Worm (Caenorhabditis elegans): Measurements from ENCODE around the gene cnc-11.

Gene cnc-11

DNA sequence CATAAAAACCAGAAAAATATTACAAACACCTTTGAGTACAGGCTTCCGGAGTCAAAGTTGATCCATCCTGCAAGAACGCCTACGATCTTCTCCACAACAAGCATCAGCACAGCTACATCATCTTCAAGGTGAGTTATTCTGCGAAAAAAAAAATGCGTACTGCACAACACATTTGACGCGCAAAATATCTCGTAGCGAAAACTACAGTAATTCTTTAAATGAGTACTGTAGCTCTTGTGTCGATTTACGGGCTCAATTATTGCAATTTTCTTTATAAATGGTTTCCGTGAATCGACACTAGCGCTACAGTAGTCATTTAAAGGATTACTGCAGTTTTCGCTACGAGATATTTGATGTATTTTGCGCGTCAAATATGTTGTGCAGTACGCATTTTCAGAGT is 34.7 kb downstream of the cnc-11 start:
- TF ChIP-seq ztf-23 (GFP tag; IDR thresholded peaks at IDR 0.05) = no peak
- TF ChIP-seq ref-1 (GFP tag; conservative IDR thresholded peaks at IDR 0.05) = no peak
- TF ChIP-seq cog-1 (tag; optimal IDR thresholded peaks at IDR 0.05) = no peak
- no peak for TF ChIP-seq T22C8.4 (GFP tag; IDR thresholded peaks at IDR 0.05)
- TF ChIP-seq med-1 (GFP tag; optimal IDR thresholded peaks at IDR 0.05; ENCODE audit: insufficient read depth) = no peak
- TF ChIP-seq flt-1 (GFP tag; IDR thresholded peaks at IDR 0.05) = no peak
- no peak for TF ChIP-seq tab-1 (GFP tag; IDR thresholded peaks at IDR 0.05)
- no peak for TF ChIP-seq ztf-29 (GFP tag; IDR thresholded peaks at IDR 0.05)
- no peak for TF ChIP-seq klf-2 (GFP tag; conservative IDR thresholded peaks at IDR 0.05)

DNA sequence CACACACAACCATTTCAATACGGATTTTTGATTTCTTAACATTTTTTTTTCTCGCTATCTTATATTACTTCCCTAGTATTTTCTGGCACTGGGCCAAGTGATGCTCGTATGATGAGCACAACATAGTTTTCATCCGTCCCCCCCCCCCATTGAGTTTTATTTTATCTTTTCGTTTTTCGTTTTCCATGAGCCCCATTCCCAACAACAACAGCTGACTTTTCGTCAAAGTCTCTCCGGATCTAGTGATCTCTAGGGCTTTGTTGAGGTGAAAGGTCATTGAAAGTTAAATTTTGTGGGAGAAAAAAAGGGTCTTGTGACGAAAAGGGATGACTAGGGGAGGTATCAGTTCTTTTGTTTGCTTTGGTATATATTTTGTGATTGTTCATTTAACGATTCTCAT is 38.7 kb downstream of the cnc-11 start:
- TF ChIP-seq ref-1 (GFP tag; conservative IDR thresholded peaks at IDR 0.05) = no peak
- no peak for TF ChIP-seq med-1 (GFP tag; optimal IDR thresholded peaks at IDR 0.05; ENCODE audit: insufficient read depth)
- TF ChIP-seq flt-1 (GFP tag; IDR thresholded peaks at IDR 0.05) = no peak
- no peak for TF ChIP-seq tab-1 (GFP tag; IDR thresholded peaks at IDR 0.05)
- no peak for TF ChIP-seq klf-2 (GFP tag; conservative IDR thresholded peaks at IDR 0.05)
- TF ChIP-seq ztf-23 (GFP tag; IDR thresholded peaks at IDR 0.05) = no peak
- TF ChIP-seq cog-1 (tag; optimal IDR thresholded peaks at IDR 0.05) = no peak
- no peak for TF ChIP-seq T22C8.4 (GFP tag; IDR thresholded peaks at IDR 0.05)
- no peak for TF ChIP-seq ztf-29 (GFP tag; IDR thresholded peaks at IDR 0.05)

DNA sequence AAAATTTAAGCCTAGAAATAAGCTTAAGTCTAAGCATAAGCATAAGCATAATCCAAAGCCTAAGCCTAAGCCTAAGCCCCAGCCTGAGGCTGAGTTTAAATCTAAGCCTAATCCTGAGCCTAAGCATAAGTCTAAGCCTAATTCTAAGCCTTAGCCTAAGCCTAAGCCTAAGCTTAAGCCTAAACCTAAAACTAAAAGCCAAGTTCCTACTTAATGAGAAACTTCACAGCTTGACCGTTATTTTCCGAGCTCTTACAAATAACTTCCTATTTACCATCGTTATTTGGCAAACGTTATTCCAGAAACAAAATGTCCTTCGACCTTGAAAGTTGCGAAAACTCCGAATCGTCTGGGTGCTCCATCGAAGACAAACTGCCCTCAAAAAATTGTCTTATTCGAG is 39.6 kb downstream of the cnc-11 start, which contains the start of gene C38C3.4:
TSS of gene C38C3.4 (plus strand) at position 301 of the 400 bp plus-strand sequence.
- TF ChIP-seq ztf-29 (GFP tag; IDR thresholded peaks at IDR 0.05) (no peak), ztf-23 (GFP tag; IDR thresholded peaks at IDR 0.05) (no peak), flt-1 (GFP tag; IDR thresholded peaks at IDR 0.05) (no peak), tab-1 (GFP tag; IDR thresholded peaks at IDR 0.05) (no peak), cog-1 (tag; optimal IDR thresholded peaks at IDR 0.05) (no peak), med-1 (GFP tag; optimal IDR thresholded peaks at IDR 0.05; ENCODE audit: insufficient read depth) (no peak), T22C8.4 (GFP tag; IDR thresholded peaks at IDR 0.05) (no peak), klf-2 (GFP tag; conservative IDR thresholded peaks at IDR 0.05) (no peak), ref-1 (GFP tag; conservative IDR thresholded peaks at IDR 0.05) (no peak)

- TF ChIP-seq med-1 (GFP tag; optimal IDR thresholded peaks at IDR 0.05; ENCODE audit: insufficient read depth) (no peak), ref-1 (GFP tag; conservative IDR thresholded peaks at IDR 0.05) (no peak), cog-1 (tag; optimal IDR thresholded peaks at IDR 0.05) (no peak), flt-1 (GFP tag; IDR thresholded peaks at IDR 0.05) (no peak), ztf-29 (GFP tag; IDR thresholded peaks at IDR 0.05) (no peak), ztf-23 (GFP tag; IDR thresholded peaks at IDR 0.05) (no peak), tab-1 (GFP tag; IDR thresholded peaks at IDR 0.05) (no peak), klf-2 (GFP tag; conservative IDR thresholded peaks at IDR 0.05) (no peak), T22C8.4 (GFP tag; IDR thresholded peaks at IDR 0.05) (no peak)
Measured at ce11 chrV:1486031-1486430, 43.9 kb downstream of the cnc-11 start.

- TF ChIP-seq ref-1 (GFP tag; conservative IDR thresholded peaks at IDR 0.05) (no peak), ztf-23 (GFP tag; IDR thresholded peaks at IDR 0.05) (no peak), cog-1 (tag; optimal IDR thresholded peaks at IDR 0.05) (no peak), flt-1 (GFP tag; IDR thresholded peaks at IDR 0.05) (no peak), T22C8.4 (GFP tag; IDR thresholded peaks at IDR 0.05) (no peak), klf-2 (GFP tag; conservative IDR thresholded peaks at IDR 0.05) (no peak), ztf-29 (GFP tag; IDR thresholded peaks at IDR 0.05) (no peak), tab-1 (GFP tag; IDR thresholded peaks at IDR 0.05) (no peak), med-1 (GFP tag; optimal IDR thresholded peaks at IDR 0.05; ENCODE audit: insufficient read depth) (no peak)
Measured at ce11 chrV:1487262-1487661, 45.1 kb downstream of the cnc-11 start.

DNA sequence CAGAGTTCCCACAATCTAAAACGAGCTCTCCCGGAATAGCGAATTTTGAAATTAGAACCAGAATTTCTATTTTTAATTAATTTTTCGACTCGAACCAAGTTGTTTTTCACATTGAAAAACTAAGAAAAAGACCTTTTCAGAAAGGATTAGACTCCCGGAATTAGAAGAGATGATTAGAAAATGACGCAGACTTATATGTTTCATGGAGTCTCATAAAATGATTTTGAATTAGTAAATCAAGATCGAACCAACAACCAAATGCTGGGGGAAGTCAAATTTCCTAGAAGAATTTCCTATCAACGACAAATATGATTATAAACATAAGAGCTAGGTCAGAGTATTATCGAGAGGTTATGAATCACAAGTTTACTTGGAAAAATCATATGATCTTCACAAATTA is 46.5 kb downstream of the cnc-11 start:
- TF ChIP-seq ztf-23 (GFP tag; IDR thresholded peaks at IDR 0.05) = no peak
- TF ChIP-seq ref-1 (GFP tag; conservative IDR thresholded peaks at IDR 0.05) = no peak
- TF ChIP-seq cog-1 (tag; optimal IDR thresholded peaks at IDR 0.05) = no peak
- TF ChIP-seq T22C8.4 (GFP tag; IDR thresholded peaks at IDR 0.05) = no peak
- TF ChIP-seq flt-1 (GFP tag; IDR thresholded peaks at IDR 0.05) = no peak
- TF ChIP-seq tab-1 (GFP tag; IDR thresholded peaks at IDR 0.05) = no peak
- TF ChIP-seq ztf-29 (GFP tag; IDR thresholded peaks at IDR 0.05) = no peak

- no peak for TF ChIP-seq cog-1 (tag; optimal IDR thresholded peaks at IDR 0.05)
- no peak for TF ChIP-seq ztf-23 (GFP tag; IDR thresholded peaks at IDR 0.05)
- no peak for TF ChIP-seq med-1 (GFP tag; optimal IDR thresholded peaks at IDR 0.05; ENCODE audit: insufficient read depth)
- TF ChIP-seq ref-1 (GFP tag; conservative IDR thresholded peaks at IDR 0.05) = no peak
- no peak for TF ChIP-seq klf-2 (GFP tag; conservative IDR thresholded peaks at IDR 0.05)
- TF ChIP-seq T22C8.4 (GFP tag; IDR thresholded peaks at IDR 0.05) = no peak
- no peak for TF ChIP-seq tab-1 (GFP tag; IDR thresholded peaks at IDR 0.05)
- no peak for TF ChIP-seq flt-1 (GFP tag; IDR thresholded peaks at IDR 0.05)
- TF ChIP-seq ztf-29 (GFP tag; IDR thresholded peaks at IDR 0.05) = no peak
Measured at ce11 chrV:1491510-1491909, 49.4 kb downstream of the cnc-11 start, which contains the start of gene C38C3.6. Gene C38C3.6 (minus strand): TSS chrV:1491610.

All from whole organism, midembryonic.